Worm (Caenorhabditis elegans) whole organism, L2 larva: ENCODE measurements around the gene ZK666.14.

Source experiments
- ZK546.5 ChIP-seq: sonication (generic microtip); optimal IDR thresholded peaks from 2 replicates; lab custom pipeline; 2017; ENCODE audit warnings: missing biosample characterization, missing genetic modification characterization
- ceh-82 ChIP-seq: fragments of 150-350 bp; optimal IDR thresholded peaks from 2 replicates; lab custom pipeline; 2014; ENCODE audit warnings: missing biosample characterization, missing genetic modification characterization
- elt-3 ChIP-seq: sonication (generic microtip); optimal IDR thresholded peaks from 2 replicates; lab custom pipeline; 2017; ENCODE audit warnings: missing biosample characterization, missing genetic modification characterization
- mbf-1 ChIP-seq: sonication (generic microtip); optimal IDR thresholded peaks from 2 replicates; lab custom pipeline; 2017; ENCODE audit warnings: missing biosample characterization, missing genetic modification characterization
- nhr-11 ChIP-seq: fragments of 150-350 bp; optimal IDR thresholded peaks from 2 replicates; lab custom pipeline; 2014; ENCODE audit warnings: missing biosample characterization, missing genetic modification characterization
- zag-1 ChIP-seq: fragments of 150-350 bp; optimal IDR thresholded peaks from 2 replicates; lab custom pipeline; 2014; ENCODE audit warnings: missing biosample characterization, missing genetic modification characterization
- ztf-4 ChIP-seq: fragments of 150-350 bp; optimal IDR thresholded peaks from 2 replicates; lab custom pipeline; 2014; ENCODE audit warnings: missing biosample characterization, missing genetic modification characterization

ce11 chrII:10509746-10510145 lies 15.2 kb downstream of the ZK666.14 start, which contains the start of gene F59B10.2:
- TF ChIP-seq ceh-82 (no peak), ZK546.5 (tag; lab: Kevin White, UChicago) (no peak), elt-3 (tag; lab: Kevin White, UChicago) (no peak), zag-1 (tag; lab: Kevin White, UChicago) (no peak), ztf-4 (tag; lab: Kevin White, UChicago) (no peak), nhr-11 (tag; lab: Kevin White, UChicago) (no peak), mbf-1 (tag; lab: Kevin White, UChicago) (no peak)
